Fruit fly (Drosophila melanogaster) whole organism, prepupa: Measurements from ENCODE around the gene CG9541.

Source experiments
- CG10631 ChIP-seq: fragments of 200-800 bp; sonication (Bioruptor generic); optimal IDR thresholded peaks from 2 replicates; lab custom pipeline; 2016; ENCODE audit warnings: missing biosample characterization, missing genetic modification characterization
- CG11294 ChIP-seq: fragments of 200-800 bp; sonication (Bioruptor generic); IDR thresholded peaks from 2 replicates; pipeline ENCODE4 v1.3.6; 2022; ENCODE audit warnings: missing biosample characterization, missing genetic modification characterization
- CG11762 ChIP-seq: fragments of 200-800 bp; sonication (Bioruptor generic); optimal IDR thresholded peaks from 3 replicates; lab custom pipeline; 2016; ENCODE audit warnings: missing biosample characterization, missing genetic modification characterization; ENCODE audit not compliant: insufficient read depth
- CG11902 ChIP-seq: fragments of 200-800 bp; sonication (Bioruptor generic); optimal IDR thresholded peaks from 3 replicates; lab custom pipeline; 2016; ENCODE audit warnings: missing biosample characterization, missing genetic modification characterization
- CG1621 ChIP-seq: fragments of 200-800 bp; sonication (Bioruptor generic); optimal IDR thresholded peaks from 3 replicates; lab custom pipeline; 2018; ENCODE audit warnings: missing biosample characterization, mild to moderate bottlenecking, missing genetic modification characterization
- CG16779 ChIP-seq: fragments of 200-800 bp; sonication (Bioruptor generic); optimal IDR thresholded peaks from 3 replicates; lab custom pipeline; 2017; ENCODE audit warnings: missing biosample characterization, mild to moderate bottlenecking, missing genetic modification characterization
- CG31627 ChIP-seq: fragments of 200-800 bp; sonication (Bioruptor generic); optimal IDR thresholded peaks from 3 replicates; lab custom pipeline; 2016; ENCODE audit warnings: missing biosample characterization, missing genetic modification characterization
- CG34406 ChIP-seq: fragments of 200-800 bp; sonication (Bioruptor generic); optimal IDR thresholded peaks from 3 replicates; lab custom pipeline; 2016; ENCODE audit warnings: missing biosample characterization, missing genetic modification characterization
- CG6163 ChIP-seq: fragments of 200-800 bp; sonication (Bioruptor generic); IDR thresholded peaks from 3 replicates; pipeline ENCODE4 v1.3.6; 2022; ENCODE audit warnings: missing biosample characterization, missing genetic modification characterization
- CG6276 ChIP-seq: fragments of 200-800 bp; sonication (Bioruptor generic); optimal IDR thresholded peaks from 2 replicates; lab custom pipeline; 2017; ENCODE audit warnings: missing biosample characterization, mild to moderate bottlenecking, missing genetic modification characterization
- CG6808 ChIP-seq: fragments of 200-800 bp; sonication (Bioruptor generic); optimal IDR thresholded peaks from 3 replicates; lab custom pipeline; 2017; ENCODE audit warnings: missing biosample characterization, missing genetic modification characterization, mild to moderate bottlenecking, moderate library complexity, missing genetic modification reagents
- CG6854 ChIP-seq: fragments of 200-800 bp; sonication (Bioruptor generic); optimal IDR thresholded peaks from 2 replicates; lab custom pipeline; 2017; ENCODE audit warnings: missing biosample characterization, mild to moderate bottlenecking, missing genetic modification characterization
- CG8119 ChIP-seq: fragments of 200-800 bp; sonication (Bioruptor generic); IDR thresholded peaks from 3 replicates; pipeline ENCODE4 v1.3.6; 2022; ENCODE audit warnings: missing biosample characterization, missing genetic modification characterization
- CG8319 ChIP-seq: fragments of 200-800 bp; sonication (Bioruptor generic); optimal IDR thresholded peaks from 3 replicates; lab custom pipeline; 2016; ENCODE audit warnings: missing biosample characterization, missing genetic modification characterization
- Eip75B ChIP-seq: fragments of 200-800 bp; sonication (Bioruptor generic); optimal IDR thresholded peaks from 3 replicates; lab custom pipeline; 2016; ENCODE audit warnings: missing biosample characterization, missing genetic modification characterization
- Eip78C ChIP-seq: fragments of 200-800 bp; sonication (Bioruptor generic); peaks from one replicate; lab custom pipeline; 2016; ENCODE audit warnings: missing biosample characterization, missing genetic modification characterization
- Eip93F ChIP-seq: fragments of 200-800 bp; sonication (Bioruptor generic); optimal IDR thresholded peaks from 2 replicates; lab custom pipeline; 2016; ENCODE audit warnings: missing biosample characterization, mild to moderate bottlenecking, missing genetic modification characterization
- Ets96B ChIP-seq: fragments of 200-800 bp; optimal IDR thresholded peaks from 2 replicates; lab custom pipeline; 2019; ENCODE audit warnings: missing biosample characterization, mild to moderate bottlenecking, missing genetic modification characterization, moderate library complexity
- Hr38 ChIP-seq: sonication (Bioruptor generic); optimal IDR thresholded peaks from 2 replicates; lab custom pipeline; 2016; ENCODE audit warnings: missing biosample characterization, missing genetic modification characterization
- Hr39 ChIP-seq: fragments of 200-800 bp; sonication (Bioruptor generic); optimal IDR thresholded peaks from 2 replicates; lab custom pipeline; 2016; ENCODE audit warnings: missing biosample characterization, missing genetic modification characterization
- Lpt ChIP-seq: fragments of 200-800 bp; sonication (Bioruptor generic); optimal IDR thresholded peaks from 3 replicates; lab custom pipeline; 2016; ENCODE audit warnings: missing biosample characterization, missing genetic modification characterization
- Met ChIP-seq: fragments of 200-800 bp; sonication (Bioruptor generic); optimal IDR thresholded peaks from 3 replicates; lab custom pipeline; 2016; ENCODE audit warnings: missing biosample characterization, missing genetic modification characterization
- OdsH ChIP-seq: fragments of 200-800 bp; sonication (Bioruptor generic); optimal IDR thresholded peaks from 3 replicates; lab custom pipeline; 2016; ENCODE audit warnings: missing biosample characterization, missing genetic modification characterization
- Sox102F ChIP-seq: fragments of 200-800 bp; sonication (Bioruptor generic); optimal IDR thresholded peaks from 2 replicates; lab custom pipeline; 2016; ENCODE audit warnings: missing biosample characterization, mild to moderate bottlenecking, missing genetic modification characterization
- Sox14 ChIP-seq: fragments of 200-800 bp; sonication (Bioruptor generic); optimal IDR thresholded peaks from 3 replicates; lab custom pipeline; 2016; ENCODE audit warnings: missing biosample characterization, missing genetic modification characterization
- achi ChIP-seq: fragments of 200-800 bp; sonication (Bioruptor generic); optimal IDR thresholded peaks from 3 replicates; lab custom pipeline; 2016; ENCODE audit warnings: missing biosample characterization, missing genetic modification characterization
- acj6 ChIP-seq: fragments of 200-800 bp; sonication (Bioruptor generic); optimal IDR thresholded peaks from 3 replicates; lab custom pipeline; 2016; ENCODE audit warnings: missing biosample characterization, missing genetic modification characterization
- cyc ChIP-seq: fragments of 200-800 bp; sonication (Bioruptor generic); optimal IDR thresholded peaks from 3 replicates; lab custom pipeline; 2016; ENCODE audit warnings: missing biosample characterization, missing genetic modification characterization
- esn ChIP-seq: fragments of 200-800 bp; sonication (Bioruptor generic); optimal IDR thresholded peaks from 2 replicates; lab custom pipeline; 2016; ENCODE audit warnings: missing biosample characterization, mild to moderate bottlenecking, missing genetic modification characterization, moderate library complexity
- fd59A ChIP-seq: fragments of 200-800 bp; sonication (Bioruptor generic); optimal IDR thresholded peaks from 2 replicates; lab custom pipeline; 2017; ENCODE audit warnings: missing biosample characterization, mild to moderate bottlenecking, missing genetic modification characterization, missing genetic modification reagents
- fd85E ChIP-seq: fragments of 200-800 bp; sonication (Bioruptor generic); optimal IDR thresholded peaks from 3 replicates; lab custom pipeline; 2016; ENCODE audit warnings: missing biosample characterization, missing genetic modification characterization
- fkh ChIP-seq: fragments of 200-800 bp; sonication (Bioruptor generic); optimal IDR thresholded peaks from 3 replicates; lab custom pipeline; 2017; ENCODE audit warnings: missing biosample characterization, mild to moderate bottlenecking, missing genetic modification characterization, moderate library complexity
- net ChIP-seq: fragments of 200-800 bp; sonication (Bioruptor generic); optimal IDR thresholded peaks from 3 replicates; lab custom pipeline; 2016; ENCODE audit warnings: missing biosample characterization, missing genetic modification characterization
- spab ChIP-seq: fragments of 200-800 bp; sonication (Bioruptor generic); optimal IDR thresholded peaks from 2 replicates; lab custom pipeline; 2017; ENCODE audit warnings: missing biosample characterization, mild to moderate bottlenecking, missing genetic modification characterization, missing genetic modification reagents
- ss ChIP-seq, 2 experiments: fragments of 200-800 bp; sonication (Bioruptor generic); optimal IDR thresholded peaks; 2 replicates in 1 of 2; 3 replicates in 1 of 2; lab custom pipeline; 2017 to 2018; ENCODE audit warnings: mild to moderate bottlenecking in 2 of 2, missing biosample characterization in 2 of 2, missing genetic modification characterization in 2 of 2, moderate library complexity in 1 of 2
- svp ChIP-seq: fragments of 200-800 bp; sonication (Bioruptor generic); peaks from one replicate; lab custom pipeline; 2016; ENCODE audit warnings: missing biosample characterization, missing genetic modification characterization
- topi ChIP-seq: fragments of 200-800 bp; sonication (Bioruptor generic); optimal IDR thresholded peaks from 3 replicates; lab custom pipeline; 2016; ENCODE audit warnings: missing biosample characterization, missing genetic modification characterization
- vri ChIP-seq: fragments of 200-800 bp; sonication (Bioruptor generic); optimal IDR thresholded peaks from 3 replicates; lab custom pipeline; 2016; ENCODE audit warnings: missing biosample characterization, mild to moderate bottlenecking, missing genetic modification characterization

Gene CG9541

dm6 chr2L:8949919-8950722, 25.1 kb downstream of the CG9541 start (continued):
- TF ChIP-seq Eip93F (GFP tag; lab: Kevin White, UChicago) (peak; percentile 75), fkh (no peak), fd59A (GFP tag; lab: Kevin White, UChicago) (peak; percentile 72), CG8319 (peak; percentile 19), CG11762 (GFP tag; lab: Kevin White, UChicago) (peak; percentile 37), Met (GFP tag; lab: Kevin White, UChicago) (peak; percentile 86), CG16779 (tag; lab: Kevin White, UChicago) (no peak), Sox102F (GFP tag; lab: Kevin White, UChicago) (peak; percentile 70), Hr38 (no peak), spab (peak; percentile 65), CG8119 (GFP tag; lab: Robert Waterston, UW) (no peak), vri (GFP tag; lab: Kevin White, UChicago) (peak; percentile 80), Eip75B (GFP tag; lab: Kevin White, UChicago) (peak; percentile 62), cyc (GFP tag; lab: Kevin White, UChicago) (peak; percentile 74), fd85E (no peak), Lpt (GFP tag; lab: Kevin White, UChicago) (no peak), CG11294 (GFP tag; lab: Robert Waterston, UW) (no peak), CG10631 (GFP tag; lab: Kevin White, UChicago) (peak; percentile 69), CG6276 (GFP tag; lab: Kevin White, UChicago) (no peak), ss (GFP tag; optimal IDR thresholded peaks at IDR 0.05; lab: Kevin White, UChicago) (peak; percentile 50 to 58), net (GFP tag; lab: Kevin White, UChicago) (peak; percentile 51), CG6808 (GFP tag; lab: Kevin White, UChicago) (peak; percentile 67), Ets96B (tag; lab: Kevin White, UChicago) (peak; percentile 48), OdsH (GFP tag; lab: Kevin White, UChicago) (peak; percentile 64), Eip78C (GFP tag; lab: Kevin White, UChicago) (peak; percentile 84), CG1621 (no peak)

dm6 chr2L:8948650-8949049, 26.6 kb downstream of the CG9541 start:
- TF ChIP-seq CG11762 (GFP tag; lab: Kevin White, UChicago) = no peak
- no peak for TF ChIP-seq OdsH (GFP tag; lab: Kevin White, UChicago)
- TF ChIP-seq CG11902 (GFP tag; lab: Kevin White, UChicago) = no peak
- TF ChIP-seq Met (GFP tag; lab: Kevin White, UChicago) = no peak
- TF ChIP-seq Hr39 (GFP tag; lab: Kevin White, UChicago) = no peak
- TF ChIP-seq Lpt (GFP tag; lab: Kevin White, UChicago) = no peak
- TF ChIP-seq CG6808 (GFP tag; lab: Kevin White, UChicago) = no peak
- peak; percentile 26 for TF ChIP-seq vri (GFP tag; lab: Kevin White, UChicago)
- no peak for TF ChIP-seq topi (GFP tag; lab: Kevin White, UChicago)
- peak; percentile 68 for TF ChIP-seq svp (GFP tag; lab: Kevin White, UChicago)
- peak; percentile 10 for TF ChIP-seq Sox14 (GFP tag; lab: Kevin White, UChicago)
- no peak for TF ChIP-seq achi (GFP tag; lab: Kevin White, UChicago)
- TF ChIP-seq CG34406 = no peak
- TF ChIP-seq fkh = no peak
- no peak for TF ChIP-seq CG6854 (GFP tag; lab: Kevin White, UChicago)

dm6 chr2L:8947989-8948388, 27.2 kb downstream of the CG9541 start:
- no peak for TF ChIP-seq CG10631 (GFP tag; lab: Kevin White, UChicago)
- no peak for TF ChIP-seq esn
- TF ChIP-seq fd59A (GFP tag; lab: Kevin White, UChicago) = no peak
- no peak for TF ChIP-seq CG31627
- peak; percentile 32 for TF ChIP-seq Eip78C (GFP tag; lab: Kevin White, UChicago)
- no peak for TF ChIP-seq CG6163
- TF ChIP-seq acj6 (GFP tag; lab: Kevin White, UChicago) = no peak
